Fruit fly (Drosophila melanogaster): Measurements from ENCODE around the gene aay.

The aay gene

DNA sequence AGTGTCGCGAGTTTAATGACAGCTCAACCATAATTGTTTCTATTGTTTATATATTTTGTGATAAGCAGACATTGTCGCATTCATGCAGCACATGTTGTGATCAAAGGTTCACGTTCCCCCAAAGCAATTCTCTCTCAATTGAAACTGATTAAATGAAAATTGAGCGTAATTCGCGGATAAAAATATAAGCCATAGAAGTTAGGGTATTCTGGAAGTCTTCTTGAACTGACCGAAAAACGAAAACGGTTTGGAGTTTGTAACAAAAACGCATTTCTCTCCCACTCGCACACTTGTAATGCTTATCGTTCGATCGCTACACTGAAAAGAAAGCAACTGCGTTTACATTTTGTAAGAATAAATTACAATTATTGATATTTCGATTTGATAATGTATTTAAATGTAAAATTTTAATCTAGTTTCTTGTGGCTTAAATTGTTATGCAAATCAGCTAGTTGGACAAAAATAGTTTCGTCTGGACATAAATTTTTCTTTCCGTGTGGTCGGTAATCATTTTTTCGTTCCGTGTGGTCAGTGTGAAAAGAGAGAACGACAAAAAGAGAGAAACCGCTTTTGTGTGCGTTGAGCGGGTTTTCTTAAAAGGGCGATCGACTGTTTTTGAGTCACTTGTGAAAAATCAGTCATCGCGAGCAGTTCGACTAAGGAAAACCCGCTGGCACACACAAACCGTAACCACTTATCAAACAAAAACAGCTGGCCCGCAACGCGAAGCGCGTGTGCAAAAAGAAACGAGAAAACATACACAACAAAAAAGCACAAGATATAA, at the start of gene aay (continued):
- peak; percentile 94 for TF ChIP-seq CG8281 (tag; optimal IDR thresholded peaks at IDR 0.05)
- peak; percentile 92 for TF ChIP-seq Jarid2 (GFP tag; optimal IDR thresholded peaks at IDR 0.05)
- TF ChIP-seq Sin3A (optimal IDR thresholded peaks at IDR 0.05): no peak
- TF ChIP-seq CG14050 (GFP tag; IDR thresholded peaks at IDR 0.05): peak; percentile 97
- peak; percentile 100 for TF ChIP-seq CG8924 (tag; optimal IDR thresholded peaks at IDR 0.05)
- TF ChIP-seq tin (GFP tag; optimal IDR thresholded peaks at IDR 0.05): peak; percentile 98
- peak; percentile 98 for TF ChIP-seq pho (GFP tag; optimal IDR thresholded peaks at IDR 0.05)
- TF ChIP-seq tup (GFP tag; optimal IDR thresholded peaks at IDR 0.05): peak; percentile 97
- TF ChIP-seq CG18262 (tag; optimal IDR thresholded peaks at IDR 0.05): peak; percentile 100
- TF ChIP-seq Gsc (GFP tag; IDR thresholded peaks at IDR 0.05): peak; percentile 95
- TF ChIP-seq pb (GFP tag; optimal IDR thresholded peaks at IDR 0.05): peak; percentile 97
- peak; percentile 98 for TF ChIP-seq CG30431 (GFP tag; optimal IDR thresholded peaks at IDR 0.05)
- TF ChIP-seq CG12104 (GFP tag; optimal IDR thresholded peaks at IDR 0.05): peak; percentile 98
- TF ChIP-seq Aef1 (GFP tag; IDR thresholded peaks at IDR 0.05): peak; percentile 98
- TF ChIP-seq ato (GFP tag; IDR thresholded peaks at IDR 0.05; ENCODE audit: partially characterized antibody): no peak
- peak; percentile 97 for TF ChIP-seq tio (GFP tag; optimal IDR thresholded peaks at IDR 0.05)
- TF ChIP-seq Dfd (GFP tag; optimal IDR thresholded peaks at IDR 0.05): peak in 1 of 2 experiments; percentile 86
- TF ChIP-seq CG9727 (GFP tag; optimal IDR thresholded peaks at IDR 0.05): peak; percentile 100
- TF ChIP-seq MTF-1 (GFP tag; optimal IDR thresholded peaks at IDR 0.05; ENCODE audit: borderline replicate concordance): peak; percentile 95
- TF ChIP-seq Antp (GFP tag; optimal IDR thresholded peaks at IDR 0.05): peak; percentile 91
- peak; percentile 96 for TF ChIP-seq CG11085 (GFP tag; IDR thresholded peaks at IDR 0.05)
- peak; percentile 98 for TF ChIP-seq CG4617 (GFP tag; optimal IDR thresholded peaks at IDR 0.05; ENCODE audit: borderline replicate concordance)
- peak; percentile 94 for TF ChIP-seq CG11696 (GFP tag; IDR thresholded peaks at IDR 0.05)
- peak; percentile 98 for TF ChIP-seq HLH54F (GFP tag; optimal IDR thresholded peaks at IDR 0.05)
- TF ChIP-seq ham (GFP tag; IDR thresholded peaks at IDR 0.05): peak; percentile 92
- TF ChIP-seq caup (GFP tag; optimal IDR thresholded peaks at IDR 0.05; ENCODE audit: severe bottlenecking): peak; percentile 99
- peak; percentile 94 for TF ChIP-seq B-H2 (GFP tag; optimal IDR thresholded peaks at IDR 0.05)
- peak in 1 of 3 experiments; percentile 99 for TF ChIP-seq lola (GFP tag; optimal IDR thresholded peaks at IDR 0.05)
- peak; percentile 92 for TF ChIP-seq ssp (GFP tag; IDR thresholded peaks at IDR 0.05)
- TF ChIP-seq chif (GFP tag; optimal IDR thresholded peaks at IDR 0.05): peak; percentile 97 to 99
- peak; percentile 96 for TF ChIP-seq Atf-2 (GFP tag; optimal IDR thresholded peaks at IDR 0.05)
- peak; percentile 98 for TF ChIP-seq CG6854 (GFP tag; optimal IDR thresholded peaks at IDR 0.05)
- peak; percentile 94 for TF ChIP-seq emc (GFP tag; optimal IDR thresholded peaks at IDR 0.05)
- TF ChIP-seq CG15011 (GFP tag; optimal IDR thresholded peaks at IDR 0.05): peak; percentile 98
- TF ChIP-seq Poxn (GFP tag; IDR thresholded peaks at IDR 0.05): peak; percentile 90
- TF ChIP-seq nom (GFP tag; optimal IDR thresholded peaks at IDR 0.05): peak; percentile 94
- TF ChIP-seq CG11560 (tag; IDR thresholded peaks at IDR 0.05): peak; percentile 91
- TF ChIP-seq CG10321 (GFP tag; IDR thresholded peaks at IDR 0.05): peak; percentile 86
- peak; percentile 99 for TF ChIP-seq Abd-B (GFP tag; optimal IDR thresholded peaks at IDR 0.05)
- peak; percentile 86 for TF ChIP-seq Myb (GFP tag; optimal IDR thresholded peaks at IDR 0.05)
- peak; percentile 98 for TF ChIP-seq Mes4 (GFP tag; optimal IDR thresholded peaks at IDR 0.05)
- no peak for TF ChIP-seq yki (optimal IDR thresholded peaks at IDR 0.05)
- TF ChIP-seq HmgZ (tag; optimal IDR thresholded peaks at IDR 0.05): peak; percentile 99
- peak; percentile 60 to 80 for TF ChIP-seq Trl (optimal IDR thresholded peaks at IDR 0.05)
- TF ChIP-seq Trl (GFP tag; optimal IDR thresholded peaks at IDR 0.05): peak; percentile 95
- peak; percentile 97 for TF ChIP-seq CG16779 (GFP tag; IDR thresholded peaks at IDR 0.05)
- TF ChIP-seq Ptx1 (GFP tag; IDR thresholded peaks at IDR 0.05): peak; percentile 99
- peak; percentile 76 for TF ChIP-seq Sry-β (GFP tag; optimal IDR thresholded peaks at IDR 0.05)
- TF ChIP-seq CG2889 (GFP tag; IDR thresholded peaks at IDR 0.05): peak; percentile 97
- TF ChIP-seq Fer3 (tag; optimal IDR thresholded peaks at IDR 0.05): peak; percentile 99

Measured in whole organism, embryonic.